Worm (Caenorhabditis elegans): ENCODE data around the gene M01D1.12.
"Not testable (repeated sequence)": the region's sequence is repeated elsewhere in the genome, so short reads cannot be mapped to it uniquely, and the experiment has no call there.

M01D1.12 gene

ce11 chrII:1034457-1034856 lies 7.7 kb downstream of the M01D1.12 start:
- 0 out of 2 replicates have a peak, but pooled peaks have one; percentile 57 for TF ChIP-seq lim-7 (GFP tag; IDR thresholded peaks at IDR 0.05)
- TF ChIP-seq set-16 (GFP tag; IDR thresholded peaks at IDR 0.05), result peak; percentile 60; the same call in 1 of the 2 replicates

- no peak for TF ChIP-seq Y75B8A.6 (GFP tag; IDR thresholded peaks at IDR 0.05)
- no peak for TF ChIP-seq nhr-11 (tag; optimal IDR thresholded peaks at IDR 0.05)
Observed at ce11 chrII:1040464-1040863, 13.7 kb downstream of the M01D1.12 start, which contains the start of gene fbxb-39. Gene fbxb-39, minus strand, starts transcription at chrII:1040564.

ce11 chrII:1042227-1042626 lies 15.5 kb downstream of the M01D1.12 start, which contains the start of gene fbxb-41:
Gene fbxb-41, minus strand, starts transcription at chrII:1042327.
- no peak for TF ChIP-seq zip-2 (tag; optimal IDR thresholded peaks at IDR 0.05)
- TF ChIP-seq unc-62 (GFP tag; optimal IDR thresholded peaks at IDR 0.05 in 1 of 2), result peak in 1 of 2 experiments; percentile 35
- TF ChIP-seq unc-62 (tag; optimal IDR thresholded peaks at IDR 0.05), result no peak

ce11 chrII:1043932-1044331 lies 17.2 kb downstream of the M01D1.12 start, which contains the start of gene fbxb-45:
Gene fbxb-45, minus strand, starts transcription at chrII:1044032.
- TF ChIP-seq mes-2 (tag; optimal IDR thresholded peaks at IDR 0.05; ENCODE audit: poor library complexity, severe bottlenecking); F10B5.3 (tag; optimal IDR thresholded peaks at IDR 0.05); hlh-11 (tag; optimal IDR thresholded peaks at IDR 0.05): not testable (repeated sequence)

- TF ChIP-seq R02D3.7 (tag; optimal IDR thresholded peaks at IDR 0.05), result no peak
- TF ChIP-seq zag-1 (tag; optimal IDR thresholded peaks at IDR 0.05), result no peak
- no peak for TF ChIP-seq egl-27 (tag; optimal IDR thresholded peaks at IDR 0.05)
- no peak for TF ChIP-seq ztf-11 (tag; optimal IDR thresholded peaks at IDR 0.05)
- TF ChIP-seq tra-1 (GFP tag; IDR thresholded peaks at IDR 0.05), result no peak
- no peak for TF ChIP-seq nhr-11 (tag; optimal IDR thresholded peaks at IDR 0.05)
- no peak for TF ChIP-seq tag-97 (GFP tag; IDR thresholded peaks at IDR 0.05)
- no peak for TF ChIP-seq nhr-76 (tag; optimal IDR thresholded peaks at IDR 0.05)
- TF ChIP-seq F44E2.7 (GFP tag; IDR thresholded peaks at IDR 0.05), result no peak
- no peak for TF ChIP-seq spr-3 (GFP tag; optimal IDR thresholded peaks at IDR 0.05)
- TF ChIP-seq nhr-77 (tag; optimal IDR thresholded peaks at IDR 0.05), result no peak
Observed at ce11 chrII:1045692-1046091, 18.9 kb downstream of the M01D1.12 start, which contains the start of gene str-148. Gene str-148, plus strand, starts transcription at chrII:1045992.

ce11 chrII:1046937-1047336 lies 20.2 kb downstream of the M01D1.12 start:
- TF ChIP-seq fos-1 (tag; optimal IDR thresholded peaks at IDR 0.05), result no peak
- peak in 1 of 2 experiments; percentile 85 for TF ChIP-seq unc-62 (GFP tag; optimal IDR thresholded peaks at IDR 0.05 in 1 of 2)
- no peak for TF ChIP-seq unc-62 (tag; optimal IDR thresholded peaks at IDR 0.05)
- TF ChIP-seq D1046.2 (GFP tag; IDR thresholded peaks at IDR 0.05), result 0 out of 2 replicates have a peak, but pooled peaks have one; percentile 27
- TF ChIP-seq rbr-2 (tag; optimal IDR thresholded peaks at IDR 0.05), result no peak
- no peak for TF ChIP-seq Y75B8A.6 (GFP tag; IDR thresholded peaks at IDR 0.05)
- TF ChIP-seq aly-2 (tag; optimal IDR thresholded peaks at IDR 0.05), result no peak

ce11 chrII:1049849-1050248 lies 23.1 kb downstream of the M01D1.12 start, which contains the start of gene fbxb-40:
Gene fbxb-40, minus strand, starts transcription at chrII:1049949.
- TF ChIP-seq F44E2.7 (GFP tag; IDR thresholded peaks at IDR 0.05) (0 out of 2 replicates have a peak, but pooled peaks have one; percentile 37), tag-97 (GFP tag; IDR thresholded peaks at IDR 0.05) (no peak)

- not testable (repeated sequence) for TF ChIP-seq F49E8.2 (tag; optimal IDR thresholded peaks at IDR 0.05; ENCODE audit: borderline replicate concordance); zip-11 (GFP tag; IDR thresholded peaks at IDR 0.05); nhr-76 (tag; optimal IDR thresholded peaks at IDR 0.05)
Observed at ce11 chrII:1054724-1055123, 28.0 kb downstream of the M01D1.12 start, which contains the start of gene K02E7.7. Gene K02E7.7, plus strand, starts transcription at chrII:1055024.

Data from whole organism, L4 larva.